Worm (Caenorhabditis elegans) whole organism, midembryonic: Measurements from ENCODE around the gene T04H1.13.

Experiments used
- T22C8.4 ChIP-seq: fragments of 200-800 bp; sonication (Bioruptor generic); IDR thresholded peaks from 2 replicates; pipeline ENCODE4 v1.3.6; 2022; ENCODE audit warnings: missing genetic modification characterization, missing compliant biosample characterization
- cog-1 ChIP-seq: sonication (generic microtip); optimal IDR thresholded peaks from 2 replicates; lab custom pipeline; 2016; ENCODE audit warnings: missing genetic modification characterization, missing compliant biosample characterization
- flt-1 ChIP-seq: fragments of 200-800 bp; sonication (Bioruptor generic); IDR thresholded peaks from 2 replicates; pipeline ENCODE4 v1.3.6; 2022; ENCODE audit warnings: missing genetic modification characterization, missing compliant biosample characterization
- klf-2 ChIP-seq: fragments of 200-800 bp; sonication (Bioruptor generic); conservative IDR thresholded peaks from 2 replicates; pipeline ENCODE4 v1.3.6; 2022; ENCODE audit warnings: missing genetic modification reagents, missing genetic modification characterization, missing compliant biosample characterization
- med-1 ChIP-seq: sonication (generic microtip); optimal IDR thresholded peaks from 2 replicates; lab custom pipeline; 2017; ENCODE audit warnings: missing genetic modification characterization, mild to moderate bottlenecking, missing compliant biosample characterization, antibody characterized with exemption, missing genetic modification reagents; ENCODE audit not compliant: insufficient read depth
- ref-1 ChIP-seq: fragments of 200-800 bp; sonication (Bioruptor generic); conservative IDR thresholded peaks from 2 replicates; pipeline ENCODE4 v1.3.6; 2022; ENCODE audit warnings: missing genetic modification reagents, missing genetic modification characterization, missing compliant biosample characterization
- tab-1 ChIP-seq: fragments of 200-800 bp; sonication (Bioruptor generic); IDR thresholded peaks from 2 replicates; pipeline ENCODE4 v1.3.6; 2022; ENCODE audit warnings: missing genetic modification characterization, missing compliant biosample characterization
- ztf-23 ChIP-seq: fragments of 200-800 bp; sonication (Bioruptor generic); IDR thresholded peaks from 2 replicates; pipeline ENCODE4 v1.3.6; 2022; ENCODE audit warnings: missing genetic modification reagents, missing genetic modification characterization, missing compliant biosample characterization
- ztf-29 ChIP-seq: fragments of 200-800 bp; sonication (Bioruptor generic); IDR thresholded peaks from 2 replicates; pipeline ENCODE4 v1.3.6; 2022; ENCODE audit warnings: missing genetic modification reagents, missing genetic modification characterization, missing compliant biosample characterization

DNA sequence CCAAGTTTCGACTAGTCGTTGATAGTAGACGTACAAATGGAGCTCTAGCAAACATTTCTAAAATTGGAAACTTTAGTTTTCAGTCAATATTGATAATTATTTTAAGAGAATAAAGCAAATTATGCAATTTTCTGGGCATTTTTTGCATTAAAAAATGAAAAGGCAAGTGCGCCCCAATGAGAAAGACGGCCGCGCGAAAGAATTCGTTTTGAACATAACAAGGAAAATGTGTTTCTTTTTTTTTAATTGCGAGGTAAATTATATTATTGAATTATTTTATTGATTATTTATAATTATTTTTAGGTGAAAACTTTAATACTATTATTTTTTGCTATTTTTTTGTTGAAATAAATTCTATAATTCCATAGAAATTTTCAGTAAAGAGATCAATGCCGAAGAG is 26.7 kb upstream of the T04H1.13 start, which contains the start of the genes tsfm-1 and capg-2:
- TF ChIP-seq cog-1 (tag; lab: Kevin White, UChicago) (no peak), ref-1 (no peak), klf-2 (no peak), flt-1 (GFP tag; lab: Robert Waterston, UW) (no peak), ztf-23 (GFP tag; lab: Robert Waterston, UW) (no peak), ztf-29 (no peak), tab-1 (GFP tag; lab: Robert Waterston, UW) (no peak), T22C8.4 (no peak), med-1 (GFP tag; lab: Kevin White, UChicago) (no peak)
